Worm (Caenorhabditis elegans) whole organism, late embryonic: ENCODE measurements around the gene F32D8.13.

Source experiments
- C08G9.2 ChIP-seq: sonication (generic microtip); optimal IDR thresholded peaks from 2 replicates; lab custom pipeline; 2016; ENCODE audit warnings: mild to moderate bottlenecking, missing genetic modification characterization, moderate library complexity, missing compliant biosample characterization
- K02D7.2 ChIP-seq: sonication (generic microtip); optimal IDR thresholded peaks from 2 replicates; lab custom pipeline; 2017; ENCODE audit warnings: mild to moderate bottlenecking, missing genetic modification characterization, missing compliant biosample characterization
- K09A11.1 ChIP-seq: sonication (generic microtip); optimal IDR thresholded peaks from 2 replicates; lab custom pipeline; 2017; ENCODE audit warnings: antibody characterized with exemption, mild to moderate bottlenecking, missing genetic modification characterization, missing compliant biosample characterization; ENCODE audit not compliant: insufficient read depth
- Y22D7AL.16 ChIP-seq: sonication (generic microtip); optimal IDR thresholded peaks from 2 replicates; lab custom pipeline; 2016; ENCODE audit warnings: missing genetic modification characterization, missing compliant biosample characterization
- ahr-1 ChIP-seq: sonication (generic microtip); optimal IDR thresholded peaks from 2 replicates; lab custom pipeline; 2016; ENCODE audit warnings: missing genetic modification characterization, missing compliant biosample characterization
- ceh-14 ChIP-seq: sonication (generic microtip); optimal IDR thresholded peaks from 2 replicates; lab custom pipeline; 2016; ENCODE audit warnings: missing genotype, missing genetic modification characterization, missing compliant biosample characterization
- ceh-18 ChIP-seq: sonication (generic microtip); optimal IDR thresholded peaks from 2 replicates; lab custom pipeline; 2016; ENCODE audit warnings: missing genetic modification characterization, missing compliant biosample characterization
- ceh-19 ChIP-seq: fragments of 200-800 bp; sonication (Bioruptor generic); optimal IDR thresholded peaks from 2 replicates; lab custom pipeline; 2018; ENCODE audit warnings: mild to moderate bottlenecking, missing genetic modification characterization, missing compliant biosample characterization
- ceh-22 ChIP-seq: sonication (generic microtip); optimal IDR thresholded peaks from 2 replicates; lab custom pipeline; 2017; ENCODE audit warnings: missing biosample characterization, missing genetic modification characterization
- ceh-30 ChIP-seq: fragments of 150-350 bp; optimal IDR thresholded peaks from 2 replicates; lab custom pipeline; 2014; ENCODE audit warnings: missing biosample characterization, missing genetic modification characterization
- ceh-31 ChIP-seq: sonication (generic microtip); optimal IDR thresholded peaks from 2 replicates; lab custom pipeline; 2016; ENCODE audit warnings: missing genetic modification characterization, missing compliant biosample characterization
- ceh-34 ChIP-seq: sonication (generic microtip); optimal IDR thresholded peaks from 2 replicates; lab custom pipeline; 2016; ENCODE audit warnings: mild to moderate bottlenecking, missing genetic modification characterization, missing compliant biosample characterization
- ceh-45 ChIP-seq: fragments of 200-800 bp; sonication (Bioruptor generic); IDR thresholded peaks from 2 replicates; pipeline ENCODE4 v1.3.6; 2022; ENCODE audit warnings: missing genetic modification reagents, missing genetic modification characterization, missing compliant biosample characterization
- ceh-6 ChIP-seq: fragments of 200-800 bp; sonication (Bioruptor generic); optimal IDR thresholded peaks from 2 replicates; lab custom pipeline; 2018; ENCODE audit warnings: mild to moderate bottlenecking, missing genetic modification characterization, missing compliant biosample characterization
- ceh-9 ChIP-seq: sonication (generic microtip); optimal IDR thresholded peaks from 2 replicates; lab custom pipeline; 2016; ENCODE audit warnings: mild to moderate bottlenecking, missing genetic modification characterization, inconsistent platforms, missing compliant biosample characterization
- che-1 ChIP-seq: sonication (generic microtip); optimal IDR thresholded peaks from 2 replicates; lab custom pipeline; 2016; ENCODE audit warnings: mild to moderate bottlenecking, missing genetic modification characterization, missing compliant biosample characterization
- dve-1 ChIP-seq: sonication (generic microtip); optimal IDR thresholded peaks from 2 replicates; lab custom pipeline; 2017; ENCODE audit warnings: antibody characterized with exemption, mild to moderate bottlenecking, missing genetic modification characterization, missing compliant biosample characterization
- elt-2 ChIP-seq: sonication (generic microtip); optimal IDR thresholded peaks from 2 replicates; lab custom pipeline; 2016; ENCODE audit warnings: missing genetic modification reagents, missing genetic modification characterization, missing compliant biosample characterization
- eyg-1 ChIP-seq: sonication (generic microtip); optimal IDR thresholded peaks from 2 replicates; lab custom pipeline; 2016; ENCODE audit warnings: missing genotype, missing genetic modification characterization, missing compliant biosample characterization
- fax-1 ChIP-seq: sonication (generic microtip); optimal IDR thresholded peaks from 2 replicates; lab custom pipeline; 2016; ENCODE audit warnings: missing genotype, missing genetic modification characterization, missing compliant biosample characterization
- fkh-6 ChIP-seq: sonication (generic microtip); optimal IDR thresholded peaks from 2 replicates; lab custom pipeline; 2016; ENCODE audit warnings: missing genetic modification characterization, missing compliant biosample characterization
- gmeb-2 ChIP-seq: sonication (generic microtip); optimal IDR thresholded peaks from 2 replicates; lab custom pipeline; 2016; ENCODE audit warnings: missing genetic modification characterization, inconsistent platforms, missing compliant biosample characterization
- hlh-30 ChIP-seq: sonication (generic microtip); optimal IDR thresholded peaks from 2 replicates; lab custom pipeline; 2017; ENCODE audit warnings: antibody characterized with exemption, missing genetic modification characterization, missing compliant biosample characterization; ENCODE audit not compliant: insufficient read depth
- hlh-6 ChIP-seq: sonication (generic microtip); optimal IDR thresholded peaks from 2 replicates; lab custom pipeline; 2016; ENCODE audit warnings: missing genotype, missing genetic modification characterization, missing compliant biosample characterization
- hlh-8 ChIP-seq: sonication (generic microtip); optimal IDR thresholded peaks from 2 replicates; lab custom pipeline; 2016; ENCODE audit warnings: missing genotype, missing genetic modification characterization, missing compliant biosample characterization
- lim-6 ChIP-seq: sonication (generic microtip); optimal IDR thresholded peaks from 2 replicates; lab custom pipeline; 2016; ENCODE audit warnings: missing genetic modification characterization, missing compliant biosample characterization
- lin-11 ChIP-seq: fragments of 200-800 bp; sonication (Bioruptor generic); optimal IDR thresholded peaks from 2 replicates; lab custom pipeline; 2018; ENCODE audit warnings: mild to moderate bottlenecking, missing genetic modification characterization, missing compliant biosample characterization
- madf-2 ChIP-seq: sonication (generic microtip); optimal IDR thresholded peaks from 2 replicates; lab custom pipeline; 2017; ENCODE audit warnings: missing genetic modification characterization, missing compliant biosample characterization
- mec-3 ChIP-seq: sonication (generic microtip); optimal IDR thresholded peaks from 2 replicates; lab custom pipeline; 2016; ENCODE audit warnings: borderline replicate concordance, missing genetic modification characterization, missing compliant biosample characterization
- nfya-1 ChIP-seq: sonication (generic microtip); optimal IDR thresholded peaks from 2 replicates; lab custom pipeline; 2017; ENCODE audit warnings: missing genetic modification characterization, mild to moderate bottlenecking, missing compliant biosample characterization, antibody characterized with exemption, moderate library complexity
- nhr-11 ChIP-seq: fragments of 150-350 bp; optimal IDR thresholded peaks from 2 replicates; lab custom pipeline; 2014; ENCODE audit warnings: missing biosample characterization, missing genetic modification characterization
- nhr-232 ChIP-seq: sonication (generic microtip); optimal IDR thresholded peaks from 2 replicates; lab custom pipeline; 2016; ENCODE audit warnings: missing genetic modification characterization, missing compliant biosample characterization
- npax-4 ChIP-seq: sonication (generic microtip); optimal IDR thresholded peaks from 2 replicates; lab custom pipeline; 2016; ENCODE audit warnings: missing genetic modification characterization, missing compliant biosample characterization
- odd-2 ChIP-seq: sonication (generic microtip); optimal IDR thresholded peaks from 2 replicates; lab custom pipeline; 2017; ENCODE audit warnings: antibody characterized with exemption, mild to moderate bottlenecking, missing genetic modification characterization, missing compliant biosample characterization
- pat-9 ChIP-seq: fragments of 200-800 bp; sonication (Bioruptor generic); optimal IDR thresholded peaks from 2 replicates; lab custom pipeline; 2018; ENCODE audit warnings: mild to moderate bottlenecking, missing genetic modification characterization, moderate library complexity, missing compliant biosample characterization
- pax-1 ChIP-seq: fragments of 150-350 bp; optimal IDR thresholded peaks from 2 replicates; lab custom pipeline; 2014; ENCODE audit warnings: missing biosample characterization, missing genetic modification characterization
- pha-4 ChIP-seq: fragments of 150-350 bp; optimal IDR thresholded peaks from 2 replicates; lab custom pipeline; 2018; ENCODE audit warnings: missing biosample characterization, missing genetic modification reagents, missing genetic modification characterization
- pqm-1 ChIP-seq: sonication (generic microtip); optimal IDR thresholded peaks from 2 replicates; lab custom pipeline; 2016; ENCODE audit warnings: missing genetic modification characterization, missing compliant biosample characterization
- pros-1 ChIP-seq: fragments of 150-350 bp; optimal IDR thresholded peaks from 2 replicates; lab custom pipeline; 2014; ENCODE audit warnings: missing biosample characterization, missing genetic modification reagents, missing genetic modification characterization
- ref-2 ChIP-seq: sonication (generic microtip); optimal IDR thresholded peaks from 2 replicates; lab custom pipeline; 2016; ENCODE audit warnings: missing genetic modification characterization, missing compliant biosample characterization
- rnt-1 ChIP-seq: sonication (generic microtip); optimal IDR thresholded peaks from 2 replicates; lab custom pipeline; 2016; ENCODE audit warnings: missing genetic modification characterization, missing compliant biosample characterization
- sdc-2 ChIP-seq: sonication (generic microtip); optimal IDR thresholded peaks from 2 replicates; lab custom pipeline; 2016; ENCODE audit warnings: missing genotype, missing genetic modification characterization, missing compliant biosample characterization
- sox-2 ChIP-seq: fragments of 200-800 bp; sonication (Bioruptor generic); IDR thresholded peaks from 2 replicates; pipeline ENCODE4 v1.3.6; 2022; ENCODE audit warnings: missing genetic modification reagents, missing genetic modification characterization, missing compliant biosample characterization
- syd-9 ChIP-seq: sonication (generic microtip); optimal IDR thresholded peaks from 2 replicates; lab custom pipeline; 2016; ENCODE audit warnings: mild to moderate bottlenecking, missing genetic modification characterization, moderate library complexity, missing compliant biosample characterization
- tbx-7 ChIP-seq: sonication (generic microtip); optimal IDR thresholded peaks from 2 replicates; lab custom pipeline; 2016; ENCODE audit warnings: missing genotype, missing genetic modification characterization, missing compliant biosample characterization
- ttx-3 ChIP-seq: sonication (generic microtip); optimal IDR thresholded peaks from 2 replicates; lab custom pipeline; 2016; ENCODE audit warnings: missing genetic modification reagents, missing genetic modification characterization, missing compliant biosample characterization
- unc-3 ChIP-seq, 2 experiments: fragments of 200-800 bp in 1 of 2; sonication (Bioruptor generic) in 1 of 2; sonication (generic microtip) in 1 of 2; conservative IDR thresholded peaks in 1 of 2; optimal IDR thresholded peaks in 1 of 2; 2 replicates each; pipeline versions ENCODE4 v1.3.6 to Lab custom; 2016 to 2022; ENCODE audit warnings: missing compliant biosample characterization in 2 of 2, missing genetic modification characterization in 2 of 2, missing genetic modification reagents in 1 of 2
- unc-55 ChIP-seq: sonication (generic microtip); optimal IDR thresholded peaks from 2 replicates; lab custom pipeline; 2017; ENCODE audit warnings: missing biosample characterization, missing genetic modification reagents, missing genetic modification characterization
- unc-86 ChIP-seq: sonication (generic microtip); optimal IDR thresholded peaks from 2 replicates; lab custom pipeline; 2016; ENCODE audit warnings: missing genetic modification characterization, missing compliant biosample characterization
- zip-5 ChIP-seq: sonication (generic microtip); optimal IDR thresholded peaks from 2 replicates; lab custom pipeline; 2016; ENCODE audit warnings: missing genetic modification characterization, missing compliant biosample characterization
- ztf-16 ChIP-seq: sonication (generic microtip); optimal IDR thresholded peaks from 2 replicates; lab custom pipeline; 2017; ENCODE audit warnings: missing genetic modification characterization, missing compliant biosample characterization

F32D8.13 gene

DNA sequence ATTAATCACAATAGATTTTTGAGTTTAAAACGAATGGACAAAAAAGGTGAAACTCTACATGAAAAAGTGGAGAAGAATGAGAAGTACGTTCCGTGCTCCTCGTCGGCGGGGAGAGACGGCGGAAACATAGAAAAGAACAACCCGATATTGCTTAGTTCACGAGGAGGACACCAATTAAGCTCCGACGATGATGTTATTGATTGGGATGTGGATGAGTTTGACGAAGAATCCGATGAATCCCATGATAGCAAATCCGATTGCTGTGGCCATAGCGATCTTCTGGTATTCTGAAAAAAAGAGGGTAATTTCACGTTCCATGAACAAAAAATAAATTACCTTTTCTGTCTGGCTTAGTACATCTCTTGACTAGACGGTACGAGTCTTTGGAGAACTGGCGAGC, 363 bp upstream of the F32D8.13 start:
- TF ChIP-seq eyg-1 (tag; lab: Kevin White, UChicago) (no peak), ceh-14 (no peak), elt-2 (tag; lab: Kevin White, UChicago) (no peak), ceh-22 (tag; lab: Kevin White, UChicago) (no peak), lin-11 (tag; lab: Kevin White, UChicago) (no peak)

DNA sequence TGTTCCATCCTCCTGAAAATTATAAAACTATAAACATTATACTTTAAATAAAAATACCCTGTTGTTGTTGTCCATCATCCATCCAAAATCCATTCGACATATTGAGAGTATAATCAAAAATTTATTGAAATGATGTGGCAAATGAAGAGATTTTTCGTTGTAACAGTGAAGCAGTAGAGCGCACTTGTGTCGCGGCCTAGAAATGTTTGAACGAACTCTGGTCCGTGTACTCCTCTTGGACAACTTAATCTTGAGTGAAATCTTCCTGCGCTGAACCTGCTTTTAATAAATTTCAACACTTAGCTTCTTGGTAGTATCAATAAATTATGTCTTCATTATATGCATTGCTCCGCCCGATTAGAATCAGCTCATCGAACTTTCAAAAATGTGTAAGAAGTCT, 1.7 kb downstream of the F32D8.13 start, which contains the start of the genes F32D8.14 and F32D8.5:
Gene F32D8.14, minus strand, starts transcription at position 188 of the 400 bp plus-strand sequence.
Gene F32D8.5, plus strand, starts transcription at position 200 of the 400 bp plus-strand sequence.
- no peak for TF ChIP-seq ceh-22 (tag; lab: Kevin White, UChicago)
- no peak for TF ChIP-seq ceh-18 (tag; lab: Kevin White, UChicago)
- no peak for TF ChIP-seq ztf-16 (tag; lab: Kevin White, UChicago)
- TF ChIP-seq fkh-6 (tag; lab: Kevin White, UChicago), result peak; percentile 0
- no peak for TF ChIP-seq syd-9 (tag; lab: Kevin White, UChicago)
- TF ChIP-seq unc-3 (GFP tag; conservative IDR thresholded peaks at IDR 0.05; lab: Robert Waterston, UW), result no peak
- TF ChIP-seq unc-3 (tag; optimal IDR thresholded peaks at IDR 0.05; lab: Kevin White, UChicago), result no peak
- peak; percentile 49 for TF ChIP-seq zip-5 (tag; lab: Kevin White, UChicago)
- TF ChIP-seq ceh-31, result peak; percentile 92
- peak; percentile 24 for TF ChIP-seq pros-1 (tag; lab: Kevin White, UChicago)
- TF ChIP-seq ceh-34 (tag; lab: Kevin White, UChicago), result peak; percentile 15
- no peak for TF ChIP-seq ceh-6
- no peak for TF ChIP-seq nhr-232
- TF ChIP-seq nhr-11 (tag; lab: Kevin White, UChicago), result no peak
- no peak for TF ChIP-seq lim-6
- TF ChIP-seq che-1 (tag; lab: Kevin White, UChicago), result no peak
- TF ChIP-seq fax-1 (tag; lab: Kevin White, UChicago), result peak; percentile 52
- TF ChIP-seq eyg-1 (tag; lab: Kevin White, UChicago), result no peak
- TF ChIP-seq pat-9 (tag; lab: Kevin White, UChicago), result no peak
- no peak for TF ChIP-seq pax-1 (tag; lab: Kevin White, UChicago)
- TF ChIP-seq sox-2, result no peak
- no peak for TF ChIP-seq madf-2 (tag; lab: Kevin White, UChicago)
- TF ChIP-seq ceh-30 (tag; lab: Kevin White, UChicago), result no peak
- TF ChIP-seq ceh-14, result peak; percentile 59
- TF ChIP-seq ttx-3, result no peak
- no peak for TF ChIP-seq npax-4 (tag; lab: Kevin White, UChicago)
- TF ChIP-seq sdc-2 (tag; lab: Kevin White, UChicago), result no peak
- no peak for TF ChIP-seq Y22D7AL.16 (tag; lab: Kevin White, UChicago)
- no peak for TF ChIP-seq ceh-45 (GFP tag; lab: Robert Waterston, UW)
- TF ChIP-seq lin-11 (tag; lab: Kevin White, UChicago), result no peak
- no peak for TF ChIP-seq ceh-19
- no peak for TF ChIP-seq K02D7.2 (tag; lab: Kevin White, UChicago)
- TF ChIP-seq rnt-1 (tag; lab: Kevin White, UChicago), result peak; percentile 45
- peak; percentile 74 for TF ChIP-seq ref-2 (tag; lab: Kevin White, UChicago)
- TF ChIP-seq unc-55 (GFP tag; lab: Kevin White, UChicago), result peak; percentile 16
- no peak for TF ChIP-seq unc-86 (tag; lab: Kevin White, UChicago)
- no peak for TF ChIP-seq ahr-1 (tag; lab: Kevin White, UChicago)
- peak; percentile 89 for TF ChIP-seq C08G9.2
- TF ChIP-seq pqm-1 (tag; lab: Kevin White, UChicago), result no peak
- peak; percentile 40 for TF ChIP-seq dve-1 (tag; lab: Kevin White, UChicago)
- peak; percentile 66 for TF ChIP-seq hlh-8 (tag; lab: Kevin White, UChicago)
- TF ChIP-seq K09A11.1, result no peak
- no peak for TF ChIP-seq hlh-30 (tag; lab: Kevin White, UChicago)
- peak; percentile 66 for TF ChIP-seq tbx-7 (tag; lab: Kevin White, UChicago)
- no peak for TF ChIP-seq pha-4 (tag; lab: Kevin White, UChicago)
- no peak for TF ChIP-seq hlh-6 (tag; lab: Kevin White, UChicago)
- TF ChIP-seq ceh-9 (tag; lab: Kevin White, UChicago), result no peak
- TF ChIP-seq odd-2, result no peak
- no peak for TF ChIP-seq gmeb-2
- no peak for TF ChIP-seq mec-3 (tag; lab: Kevin White, UChicago)
- TF ChIP-seq nfya-1 (tag; lab: Kevin White, UChicago), result peak; percentile 43
